Fruit fly (Drosophila melanogaster): ENCODE results near the gene Uch-L5.

Uch-L5 gene

DNA sequence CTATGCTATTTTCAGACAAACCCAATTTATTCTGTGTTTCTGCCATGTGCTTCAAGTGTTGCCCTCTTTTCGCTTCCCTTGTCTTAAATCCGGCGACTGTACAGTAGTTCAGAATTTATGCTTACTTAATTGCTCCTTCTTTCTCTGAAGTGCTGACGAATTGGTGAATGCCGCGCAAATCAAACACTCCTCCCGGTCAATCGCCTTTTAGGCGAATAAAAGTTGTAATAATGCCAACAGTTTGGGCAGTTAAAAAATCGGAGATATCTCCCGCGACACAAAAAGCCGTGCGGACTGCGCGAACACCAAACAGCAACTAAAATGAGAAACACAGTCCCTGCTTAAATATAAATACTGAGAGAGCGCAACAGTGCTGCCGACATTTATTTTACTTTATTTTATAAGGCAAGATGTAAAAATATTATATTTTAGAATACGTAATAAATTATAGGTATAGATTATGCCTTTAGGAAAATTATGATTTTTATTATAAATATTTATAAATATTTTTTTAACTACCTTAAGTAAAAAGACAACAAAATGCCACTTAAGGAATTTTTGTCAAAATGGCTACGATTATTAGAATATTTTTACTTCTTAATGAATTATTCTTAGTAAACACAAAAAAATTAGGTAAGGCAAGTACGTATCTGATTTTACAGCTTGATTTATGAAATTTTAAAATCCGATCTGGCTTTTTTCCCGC lies 28.4 kb upstream of the Uch-L5 start, which contains the start of gene path (continued):
- TF ChIP-seq CG17912 (GFP tag; optimal IDR thresholded peaks at IDR 0.05) (peak; percentile 49), Dfd (GFP tag; optimal IDR thresholded peaks at IDR 0.05) (no peak), CG17802 (tag; optimal IDR thresholded peaks at IDR 0.05) (no peak), nau (GFP tag; optimal IDR thresholded peaks at IDR 0.05) (peak; percentile 19), CG8089 (GFP tag; optimal IDR thresholded peaks at IDR 0.05) (no peak), CG1792 (GFP tag; optimal IDR thresholded peaks at IDR 0.05) (no peak), CG14014 (GFP tag; IDR thresholded peaks at IDR 0.05) (peak; percentile 17; the same call in 1 of the 2 replicates), Hand (GFP tag; optimal IDR thresholded peaks at IDR 0.05) (no peak), nmo (GFP tag; optimal IDR thresholded peaks at IDR 0.05) (peak; percentile 57), CG4328 (GFP tag; optimal IDR thresholded peaks at IDR 0.05) (no peak), CG12391 (tag; optimal IDR thresholded peaks at IDR 0.05) (peak; percentile 55), CG12104 (GFP tag; optimal IDR thresholded peaks at IDR 0.05) (peak; percentile 66), Atf3 (GFP tag; optimal IDR thresholded peaks at IDR 0.05) (no peak), Nf-YA (GFP tag; IDR thresholded peaks at IDR 0.05) (no peak), gem (tag; optimal IDR thresholded peaks at IDR 0.05) (peak; percentile 67), twi (tag; optimal IDR thresholded peaks at IDR 0.05) (peak; percentile 49), CG2889 (GFP tag; IDR thresholded peaks at IDR 0.05) (no peak), ara (GFP tag; IDR thresholded peaks at IDR 0.05) (0 out of 2 replicates have a peak, but pooled peaks have one; percentile 20), gsb-n (tag; optimal IDR thresholded peaks at IDR 0.05) (no peak), tin (GFP tag; optimal IDR thresholded peaks at IDR 0.05) (no peak), Hr3 (GFP tag; optimal IDR thresholded peaks at IDR 0.05) (no peak), Spps (tag; optimal IDR thresholded peaks at IDR 0.05) (peak; percentile 59), CG15696 (tag; optimal IDR thresholded peaks at IDR 0.05) (peak; percentile 31), CG18619 (GFP tag; optimal IDR thresholded peaks at IDR 0.05) (peak; percentile 38), CG31441 (GFP tag; IDR thresholded peaks at IDR 0.05) (peak; percentile 84), psq (GFP tag; optimal IDR thresholded peaks at IDR 0.05) (no peak), Gug (GFP tag; IDR thresholded peaks at IDR 0.05) (0 out of 4 replicates have a peak, but pooled peaks have one; percentile 12), Atf-2 (GFP tag; optimal IDR thresholded peaks at IDR 0.05) (no peak), CG17829 (tag; optimal IDR thresholded peaks at IDR 0.05) (peak; percentile 78), bowl (GFP tag; IDR thresholded peaks at IDR 0.05) (no peak), CG8924 (tag; optimal IDR thresholded peaks at IDR 0.05) (peak; percentile 59), grau (tag; optimal IDR thresholded peaks at IDR 0.05) (peak; percentile 51), Opbp (GFP tag; IDR thresholded peaks at IDR 0.05; ENCODE audit: partially characterized antibody) (no peak), crc (GFP tag; optimal IDR thresholded peaks at IDR 0.05) (no peak), CG11695 (GFP tag; IDR thresholded peaks at IDR 0.05) (peak; percentile 42; the same call in 1 of the 3 replicates), vfl (GFP tag; optimal IDR thresholded peaks at IDR 0.05) (no peak), Max (GFP tag; optimal IDR thresholded peaks at IDR 0.05) (peak; percentile 43), cato (GFP tag; optimal IDR thresholded peaks at IDR 0.05; ENCODE audit: borderline replicate concordance) (no peak), CG9797 (GFP tag; optimal IDR thresholded peaks at IDR 0.05) (no peak), da (GFP tag; optimal IDR thresholded peaks at IDR 0.05) (no peak), ERR (GFP tag; optimal IDR thresholded peaks at IDR 0.05) (no peak), CTCF (GFP tag; optimal IDR thresholded peaks at IDR 0.05) (no peak), ash1 (GFP tag; optimal IDR thresholded peaks at IDR 0.05) (peak; percentile 7), D (optimal IDR thresholded peaks at IDR 0.05) (no peak), D (GFP tag; optimal IDR thresholded peaks at IDR 0.05) (peak; percentile 36), CG30020 (tag; optimal IDR thresholded peaks at IDR 0.05) (peak; percentile 14), seq (GFP tag; IDR thresholded peaks at IDR 0.05) (no peak; the same call in 1 of the 2 replicates), D19B (GFP tag; optimal IDR thresholded peaks at IDR 0.05) (no peak), dati (GFP tag; IDR thresholded peaks at IDR 0.05) (no peak), CG7786 (GFP tag; optimal IDR thresholded peaks at IDR 0.05) (no peak), repo (GFP tag; optimal IDR thresholded peaks at IDR 0.05) (no peak)
